Worm (Caenorhabditis elegans): ENCODE data around the gene B0393.4.

The B0393.4 gene

DNA sequence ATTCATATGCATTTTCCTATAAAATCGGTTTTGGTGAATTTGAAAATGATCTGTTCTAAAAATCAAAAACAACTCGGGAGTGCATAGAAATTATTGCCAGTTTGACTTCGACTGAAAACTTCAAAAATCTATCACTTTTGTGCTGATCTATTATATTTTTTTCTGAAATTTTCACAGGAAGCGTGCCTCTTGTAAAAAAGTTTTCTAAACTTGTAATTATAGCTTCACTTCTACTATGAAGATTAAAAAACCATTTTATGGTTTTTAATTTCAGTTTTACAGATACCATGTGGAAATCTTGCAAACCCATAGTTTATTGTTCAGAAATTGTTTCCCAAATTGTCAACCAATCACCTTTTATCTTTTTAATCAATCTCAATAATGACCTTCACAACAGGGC is 29.4 kb downstream of the B0393.4 start, which contains the start of gene F17C8.9:
Gene F17C8.9 (plus strand): TSS at position 301 of the 400 bp plus-strand sequence.
- no peak for TF ChIP-seq nhr-67 (tag; optimal IDR thresholded peaks at IDR 0.05)
- TF ChIP-seq snpc-4 (tag; optimal IDR thresholded peaks at IDR 0.05): no peak
- TF ChIP-seq fos-1 (tag; optimal IDR thresholded peaks at IDR 0.05): no peak
- no peak for TF ChIP-seq ztf-4 (tag; optimal IDR thresholded peaks at IDR 0.05)
- no peak for TF ChIP-seq tbx-2 (tag; optimal IDR thresholded peaks at IDR 0.05)
- no peak for TF ChIP-seq lsy-12 (tag; optimal IDR thresholded peaks at IDR 0.05)
- no peak for TF ChIP-seq fkh-2 (tag; optimal IDR thresholded peaks at IDR 0.05)
- no peak for TF ChIP-seq lin-15B (tag; optimal IDR thresholded peaks at IDR 0.05)
- TF ChIP-seq hmg-11 (tag; optimal IDR thresholded peaks at IDR 0.05): no peak
- no peak for TF ChIP-seq ceh-82 (tag; optimal IDR thresholded peaks at IDR 0.05)

DNA sequence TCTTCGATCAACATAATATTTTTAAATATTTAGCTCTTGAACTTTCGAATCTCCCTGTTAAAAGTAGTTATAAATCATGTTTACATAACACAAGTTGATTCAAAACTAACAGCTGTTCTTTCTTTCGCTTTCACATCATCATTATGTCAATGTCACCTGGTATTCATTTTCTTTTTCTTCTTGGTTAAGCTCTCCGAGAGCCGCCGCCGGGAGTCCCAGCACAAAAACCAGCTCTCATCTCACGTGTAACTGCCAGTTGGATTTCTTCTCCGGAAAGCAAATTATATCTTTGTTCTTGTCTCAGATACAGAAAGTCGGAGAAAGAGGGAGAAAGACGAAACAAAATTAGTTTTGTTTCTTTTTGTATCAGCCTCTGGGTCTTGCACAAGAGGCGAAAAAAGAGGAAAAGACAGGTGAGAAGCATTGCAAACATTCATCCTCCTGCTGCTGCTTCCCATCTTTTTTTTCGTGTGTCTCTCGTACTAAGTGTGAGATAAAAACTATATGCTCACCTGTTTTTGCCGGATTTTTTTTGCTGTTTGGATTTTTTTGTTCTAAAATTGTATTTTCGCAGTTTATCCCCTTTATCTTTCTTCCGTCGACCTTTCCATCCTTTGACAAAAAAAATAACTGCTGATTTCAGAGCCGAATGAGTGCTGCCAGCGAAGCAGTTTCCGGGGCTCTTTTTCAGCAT is 32.0 kb downstream of the B0393.4 start, which contains the start of gene F17C8.3:
Gene F17C8.3 (plus strand): TSS at position 644 of the 694 bp plus-strand sequence.
- TF ChIP-seq ztf-11 (tag; optimal IDR thresholded peaks at IDR 0.05): no peak
- TF ChIP-seq nfya-1 (tag; optimal IDR thresholded peaks at IDR 0.05; ENCODE audit: insufficient read depth): peak; percentile 48
- TF ChIP-seq daf-12 (tag; optimal IDR thresholded peaks at IDR 0.05): no peak
- TF ChIP-seq ztf-4 (tag; optimal IDR thresholded peaks at IDR 0.05): no peak
- no peak for TF ChIP-seq ceh-9 (tag; optimal IDR thresholded peaks at IDR 0.05)
- no peak for TF ChIP-seq pha-4 (tag; optimal IDR thresholded peaks at IDR 0.05)
- TF ChIP-seq mdl-1 (tag; optimal IDR thresholded peaks at IDR 0.05): peak; percentile 10

- TF ChIP-seq nfya-1 (tag; optimal IDR thresholded peaks at IDR 0.05; ENCODE audit: insufficient read depth) (peak; percentile 50), pha-4 (tag; optimal IDR thresholded peaks at IDR 0.05) (no peak), egl-5 (tag; optimal IDR thresholded peaks at IDR 0.05) (peak; percentile 33), nhr-67 (tag; optimal IDR thresholded peaks at IDR 0.05) (no peak), fkh-10 (GFP tag; optimal IDR thresholded peaks at IDR 0.05) (peak; percentile 24), lin-39 (tag; optimal IDR thresholded peaks at IDR 0.05) (peak; percentile 6)
Observed at ce11 chrIII:4723922-4724321, 39.5 kb downstream of the B0393.4 start.

- TF ChIP-seq nhr-11 (tag; optimal IDR thresholded peaks at IDR 0.05): peak; percentile 59
- TF ChIP-seq ceh-28 (tag; optimal IDR thresholded peaks at IDR 0.05): peak; percentile 1
- TF ChIP-seq ama-1 (optimal IDR thresholded peaks at IDR 0.05): no peak
- TF ChIP-seq nfya-1 (tag; optimal IDR thresholded peaks at IDR 0.05; ENCODE audit: insufficient read depth): peak; percentile 93
- peak; percentile 46 for TF ChIP-seq elt-1 (tag; optimal IDR thresholded peaks at IDR 0.05)
- TF ChIP-seq daf-12 (tag; optimal IDR thresholded peaks at IDR 0.05): no peak
- TF ChIP-seq unc-62 (GFP tag; optimal IDR thresholded peaks at IDR 0.05): peak; percentile 7
- TF ChIP-seq hmg-11 (tag; optimal IDR thresholded peaks at IDR 0.05): peak; percentile 93
- TF ChIP-seq lin-15B (tag; optimal IDR thresholded peaks at IDR 0.05): peak; percentile 79
- TF ChIP-seq lin-39 (tag; optimal IDR thresholded peaks at IDR 0.05): peak; percentile 91
- TF ChIP-seq R02D3.7 (tag; optimal IDR thresholded peaks at IDR 0.05): peak; percentile 8
- TF ChIP-seq tbx-2 (tag; optimal IDR thresholded peaks at IDR 0.05): peak; percentile 21
- TF ChIP-seq pha-4 (tag; optimal IDR thresholded peaks at IDR 0.05): peak; percentile 78
- TF ChIP-seq nhr-23 (tag; optimal IDR thresholded peaks at IDR 0.05): peak; percentile 48
- peak; percentile 51 for TF ChIP-seq snpc-4 (tag; optimal IDR thresholded peaks at IDR 0.05)
- no peak for TF ChIP-seq nhr-28 (tag; optimal IDR thresholded peaks at IDR 0.05)
- TF ChIP-seq egl-5 (tag; optimal IDR thresholded peaks at IDR 0.05): peak; percentile 91
- no peak for TF ChIP-seq ceh-9 (tag; optimal IDR thresholded peaks at IDR 0.05)
- peak; percentile 23 for TF ChIP-seq fkh-10 (GFP tag; optimal IDR thresholded peaks at IDR 0.05)
- TF ChIP-seq jun-1 (tag; optimal IDR thresholded peaks at IDR 0.05): no peak
Observed at ce11 chrIII:4721750-4722149, 41.7 kb downstream of the B0393.4 start, which contains the start of gene acy-1. Gene acy-1, plus strand, starts transcription at chrIII:4722095.

- TF ChIP-seq egl-5 (tag; optimal IDR thresholded peaks at IDR 0.05) (peak; percentile 35), skn-1 (tag; optimal IDR thresholded peaks at IDR 0.05) (no peak), lin-39 (tag; optimal IDR thresholded peaks at IDR 0.05) (peak; percentile 73), lin-15B (tag; optimal IDR thresholded peaks at IDR 0.05) (peak; percentile 81), nhr-43 (tag; optimal IDR thresholded peaks at IDR 0.05; ENCODE audit: poor library complexity, severe bottlenecking) (peak; percentile 3), nfya-1 (tag; optimal IDR thresholded peaks at IDR 0.05; ENCODE audit: insufficient read depth) (no peak), ceh-28 (tag; optimal IDR thresholded peaks at IDR 0.05) (no peak), nhr-23 (tag; optimal IDR thresholded peaks at IDR 0.05) (peak; percentile 53), hmg-11 (tag; optimal IDR thresholded peaks at IDR 0.05) (peak; percentile 25), nhr-25 (tag; optimal IDR thresholded peaks at IDR 0.05) (peak; percentile 54), nhr-28 (tag; optimal IDR thresholded peaks at IDR 0.05) (no peak), ZK546.5 (tag; optimal IDR thresholded peaks at IDR 0.05) (no peak), R02D3.7 (tag; optimal IDR thresholded peaks at IDR 0.05) (peak; percentile 58)
Observed at ce11 chrIII:4720620-4721227, 42.7 kb downstream of the B0393.4 start, which contains the start of gene emb-5. Gene emb-5, minus strand, starts transcription at chrIII:4720670.

Data from whole organism, L3 larva.